Fruit fly (Drosophila melanogaster) whole organism, adult: ENCODE measurements around the gene CG31549.

Experiments
- CG11617 ChIP-seq: fragments of 200-800 bp; sonication (Bioruptor generic); optimal IDR thresholded peaks from 2 replicates; lab custom pipeline; 2017; ENCODE audit warnings: mild to moderate bottlenecking, missing biosample characterization, missing genetic modification reagents, missing genetic modification characterization
- CG14711 ChIP-seq: fragments of 200-800 bp; sonication (Bioruptor generic); optimal IDR thresholded peaks from 2 replicates; lab custom pipeline; 2018; ENCODE audit warnings: missing biosample characterization, mild to moderate bottlenecking, missing genetic modification characterization, moderate library complexity
- CG33017 ChIP-seq: fragments of 200-800 bp; sonication (Bioruptor generic); optimal IDR thresholded peaks from 2 replicates; lab custom pipeline; 2018; ENCODE audit warnings: missing biosample characterization, mild to moderate bottlenecking, missing genetic modification characterization, moderate library complexity
- CG7045 ChIP-seq: fragments of 200-800 bp; sonication (Bioruptor generic); optimal IDR thresholded peaks from 2 replicates; lab custom pipeline; 2017; ENCODE audit warnings: missing biosample characterization, mild to moderate bottlenecking, missing genetic modification characterization
- Crg-1 ChIP-seq: fragments of 200-800 bp; sonication (Bioruptor generic); optimal IDR thresholded peaks from 2 replicates; lab custom pipeline; 2016; ENCODE audit warnings: missing biosample characterization, missing genetic modification characterization
- Hr96 ChIP-seq: fragments of 200-800 bp; sonication (Bioruptor generic); optimal IDR thresholded peaks from 2 replicates; lab custom pipeline; 2016; ENCODE audit warnings: missing biosample characterization, missing genetic modification characterization
- kay ChIP-seq: fragments of 200-800 bp; sonication (Bioruptor generic); peaks from one replicate; lab custom pipeline; 2016; ENCODE audit warnings: missing biosample characterization, missing genetic modification characterization, borderline replicate concordance
- pad ChIP-seq: fragments of 200-800 bp; sonication (Bioruptor generic); optimal IDR thresholded peaks from 3 replicates; lab custom pipeline; 2017; ENCODE audit warnings: missing biosample characterization, missing genetic modification characterization, mild to moderate bottlenecking, moderate library complexity, missing genetic modification reagents
- tj ChIP-seq: fragments of 200-800 bp; sonication (Bioruptor generic); optimal IDR thresholded peaks from 3 replicates; lab custom pipeline; 2017; ENCODE audit warnings: missing biosample characterization, mild to moderate bottlenecking, missing genetic modification characterization, moderate library complexity

DNA sequence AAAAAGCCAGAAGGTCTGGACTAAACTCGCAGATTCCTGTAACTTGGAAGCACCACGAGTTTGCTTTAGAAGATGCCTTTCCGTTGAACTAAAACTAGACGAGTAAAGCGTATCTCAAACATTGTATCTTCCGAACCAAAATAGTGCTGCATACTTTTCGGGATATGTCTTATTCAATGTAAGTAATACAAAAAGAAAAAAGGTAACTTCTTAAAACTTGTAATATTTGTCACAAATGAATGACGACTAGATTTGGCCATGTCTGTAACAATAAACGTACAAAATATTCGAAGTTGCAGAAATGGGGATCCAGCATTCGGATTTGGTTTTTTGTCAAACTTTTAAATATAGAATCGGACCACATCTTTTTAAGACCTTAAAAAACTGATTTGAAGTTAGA, 37.1 kb upstream of the CG31549 start:
- TF ChIP-seq pad: no peak
- TF ChIP-seq kay (GFP tag; lab: Kevin White, UChicago): no peak
- no peak for TF ChIP-seq CG11617 (GFP tag; lab: Kevin White, UChicago)
- TF ChIP-seq Hr96 (GFP tag; lab: Kevin White, UChicago): no peak
- no peak for TF ChIP-seq CG14711 (tag; lab: Kevin White, UChicago)
- peak; percentile 40 for TF ChIP-seq tj (GFP tag; lab: Kevin White, UChicago)
- no peak for TF ChIP-seq CG33017
- no peak for TF ChIP-seq CG7045
- TF ChIP-seq Crg-1 (GFP tag; lab: Kevin White, UChicago): no peak
